Worm (Caenorhabditis elegans) whole organism, L1 larva: Measurements from ENCODE around the gene F10C2.3.

Experiments used
- F16B12.6 ChIP-seq: fragments of 150-350 bp; optimal IDR thresholded peaks from 2 replicates; lab custom pipeline; 2014; ENCODE audit warnings: missing biosample characterization, missing genetic modification characterization
- aly-2 ChIP-seq: fragments of 150-350 bp; optimal IDR thresholded peaks from 2 replicates; lab custom pipeline; 2014; ENCODE audit warnings: missing biosample characterization, missing genetic modification characterization
- blmp-1 ChIP-seq: fragments of 150-350 bp; optimal IDR thresholded peaks from 2 replicates; lab custom pipeline; 2014; ENCODE audit warnings: missing biosample characterization, missing genetic modification characterization
- ceh-82 ChIP-seq, 3 experiments: fragments of 150-350 bp in 1 of 3; sonication (generic microtip) in 2 of 3; optimal IDR thresholded peaks; 2 replicates each; lab custom pipeline; 2014 to 2017; ENCODE audit warnings: missing biosample characterization in 3 of 3, missing genetic modification characterization in 3 of 3
- ceh-88 ChIP-seq: fragments of 200-800 bp; sonication (Bioruptor generic); IDR thresholded peaks from 2 replicates; pipeline ENCODE4 v1.3.6; 2022; ENCODE audit warnings: missing genetic modification characterization, missing compliant biosample characterization
- efl-1 ChIP-seq, 4 experiments: fragments of 150-350 bp; optimal IDR thresholded peaks in 3 of 4; peaks in 1 of 4; 1 replicate in 1 of 4; 2 replicates in 3 of 4; lab custom pipeline; 2014; ENCODE audit warnings: missing biosample characterization in 2 of 4, missing genetic modification characterization in 2 of 4, missing genetic modification reagents in 2 of 4
- elt-2 ChIP-seq: sonication (generic microtip); optimal IDR thresholded peaks from 2 replicates; lab custom pipeline; 2016; ENCODE audit warnings: missing genetic modification characterization, mild to moderate bottlenecking, inconsistent platforms, missing compliant biosample characterization, missing genetic modification reagents
- elt-3 ChIP-seq, 6 experiments: fragments of 150-350 bp in 1 of 6; sonication (generic microtip); optimal IDR thresholded peaks; 2 replicates each; lab custom pipeline; 2017 to 2018; ENCODE audit warnings: missing biosample characterization in 6 of 6, missing genetic modification characterization in 6 of 6, inconsistent platforms in 1 of 6
- fkh-8 ChIP-seq: sonication (generic microtip); optimal IDR thresholded peaks from 2 replicates; lab custom pipeline; 2016; ENCODE audit warnings: mild to moderate bottlenecking, missing genetic modification characterization, missing compliant biosample characterization
- grh-1 ChIP-seq: fragments of 200-800 bp; sonication (Bioruptor generic); IDR thresholded peaks from 2 replicates; pipeline ENCODE4 v1.3.6; 2022; ENCODE audit warnings: missing genetic modification reagents, missing genetic modification characterization, missing compliant biosample characterization
- hlh-4 ChIP-seq: sonication (generic microtip); optimal IDR thresholded peaks from 2 replicates; lab custom pipeline; 2016; ENCODE audit warnings: mild to moderate bottlenecking, missing genetic modification characterization, missing compliant biosample characterization
- hpl-2 ChIP-seq: fragments of 150-350 bp; optimal IDR thresholded peaks from 2 replicates; lab custom pipeline; 2014; ENCODE audit warnings: missing biosample characterization, missing genetic modification reagents, missing genetic modification characterization
- irx-1 ChIP-seq: sonication (generic microtip); optimal IDR thresholded peaks from 2 replicates; lab custom pipeline; 2016; ENCODE audit warnings: missing genetic modification characterization, missing compliant biosample characterization
- isw-1 ChIP-seq: fragments of 200-800 bp; sonication (Bioruptor generic); IDR thresholded peaks from 2 replicates; pipeline ENCODE4 v1.3.6; 2022; ENCODE audit warnings: missing genetic modification characterization, missing compliant biosample characterization
- jun-1 ChIP-seq: fragments of 150-350 bp; optimal IDR thresholded peaks from 2 replicates; lab custom pipeline; 2014; ENCODE audit warnings: missing biosample characterization, missing genetic modification reagents, missing genetic modification characterization
- lin-35 ChIP-seq, 2 experiments: fragments of 150-350 bp; optimal IDR thresholded peaks; 2 replicates each; lab custom pipeline; 2014; ENCODE audit warnings: missing biosample characterization in 2 of 2, missing genetic modification characterization in 2 of 2, missing genetic modification reagents in 2 of 2
- mdl-1 ChIP-seq, 2 experiments: fragments of 150-350 bp; optimal IDR thresholded peaks; 2 replicates each; lab custom pipeline; 2014 to 2017; ENCODE audit warnings: missing biosample characterization in 2 of 2, missing genetic modification characterization in 2 of 2, inconsistent platforms in 1 of 2
- mep-1 ChIP-seq: fragments of 150-350 bp; optimal IDR thresholded peaks from 2 replicates; lab custom pipeline; 2014; ENCODE audit warnings: missing biosample characterization, missing genetic modification characterization
- nhr-11 ChIP-seq: fragments of 150-350 bp; optimal IDR thresholded peaks from 2 replicates; lab custom pipeline; 2014; ENCODE audit warnings: missing biosample characterization, missing genetic modification characterization
- nhr-19 ChIP-seq: fragments of 200-800 bp; sonication (Bioruptor generic); conservative IDR thresholded peaks from 2 replicates; pipeline ENCODE4 v1.3.6; 2022; ENCODE audit warnings: missing genetic modification characterization, missing compliant biosample characterization
- nhr-20 ChIP-seq: sonication (generic microtip); optimal IDR thresholded peaks from 2 replicates; lab custom pipeline; 2016; ENCODE audit warnings: mild to moderate bottlenecking, missing genetic modification characterization, missing compliant biosample characterization
- nhr-47 ChIP-seq: sonication (generic microtip); optimal IDR thresholded peaks from 2 replicates; lab custom pipeline; 2016; ENCODE audit warnings: mild to moderate bottlenecking, missing genetic modification characterization, moderate library complexity, missing compliant biosample characterization
- nhr-71 ChIP-seq: sonication (generic microtip); optimal IDR thresholded peaks from 2 replicates; lab custom pipeline; 2016; ENCODE audit warnings: mild to moderate bottlenecking, missing genetic modification characterization, moderate library complexity, missing compliant biosample characterization
- nhr-76 ChIP-seq: sonication (generic microtip); optimal IDR thresholded peaks from 2 replicates; lab custom pipeline; 2017; ENCODE audit warnings: missing biosample characterization, missing genetic modification characterization
- nhr-77 ChIP-seq: fragments of 150-350 bp; optimal IDR thresholded peaks from 2 replicates; lab custom pipeline; 2014; ENCODE audit warnings: missing biosample characterization, missing genetic modification characterization
- nhr-90 ChIP-seq: sonication (generic microtip); optimal IDR thresholded peaks from 2 replicates; lab custom pipeline; 2016; ENCODE audit warnings: mild to moderate bottlenecking, missing genetic modification characterization, missing compliant biosample characterization; ENCODE audit not compliant: poor library complexity
- rnt-1 ChIP-seq: sonication (generic microtip); optimal IDR thresholded peaks from 2 replicates; lab custom pipeline; 2016; ENCODE audit warnings: mild to moderate bottlenecking, missing genetic modification characterization, moderate library complexity, missing compliant biosample characterization
- skn-1 ChIP-seq: fragments of 150-350 bp; optimal IDR thresholded peaks from 2 replicates; lab custom pipeline; 2014; ENCODE audit warnings: missing biosample characterization, missing genetic modification characterization
- snpc-4 ChIP-seq: fragments of 150-350 bp; optimal IDR thresholded peaks from 2 replicates; lab custom pipeline; 2014; ENCODE audit warnings: missing biosample characterization, missing genetic modification characterization
- snu-23 ChIP-seq: sonication (generic microtip); optimal IDR thresholded peaks from 2 replicates; lab custom pipeline; 2016; ENCODE audit warnings: missing genetic modification characterization, missing compliant biosample characterization
- sox-4 ChIP-seq: sonication (generic microtip); optimal IDR thresholded peaks from 2 replicates; lab custom pipeline; 2016; ENCODE audit warnings: missing genetic modification characterization, missing compliant biosample characterization
- tlp-1 ChIP-seq: fragments of 150-350 bp; optimal IDR thresholded peaks from 2 replicates; lab custom pipeline; 2014; ENCODE audit warnings: missing biosample characterization, missing genetic modification characterization
- unc-30 ChIP-seq: sonication (generic microtip); optimal IDR thresholded peaks from 2 replicates; lab custom pipeline; 2017; ENCODE audit warnings: missing biosample characterization, missing genetic modification characterization
- vab-15 ChIP-seq: sonication (generic microtip); optimal IDR thresholded peaks from 2 replicates; lab custom pipeline; 2017; ENCODE audit warnings: missing genotype, mild to moderate bottlenecking, missing genetic modification characterization, missing compliant biosample characterization
- zip-4 ChIP-seq: fragments of 200-800 bp; sonication (Bioruptor generic); optimal IDR thresholded peaks from 2 replicates; lab custom pipeline; 2018; ENCODE audit warnings: mild to moderate bottlenecking, missing genetic modification characterization, moderate library complexity, missing compliant biosample characterization

Gene F10C2.3

DNA sequence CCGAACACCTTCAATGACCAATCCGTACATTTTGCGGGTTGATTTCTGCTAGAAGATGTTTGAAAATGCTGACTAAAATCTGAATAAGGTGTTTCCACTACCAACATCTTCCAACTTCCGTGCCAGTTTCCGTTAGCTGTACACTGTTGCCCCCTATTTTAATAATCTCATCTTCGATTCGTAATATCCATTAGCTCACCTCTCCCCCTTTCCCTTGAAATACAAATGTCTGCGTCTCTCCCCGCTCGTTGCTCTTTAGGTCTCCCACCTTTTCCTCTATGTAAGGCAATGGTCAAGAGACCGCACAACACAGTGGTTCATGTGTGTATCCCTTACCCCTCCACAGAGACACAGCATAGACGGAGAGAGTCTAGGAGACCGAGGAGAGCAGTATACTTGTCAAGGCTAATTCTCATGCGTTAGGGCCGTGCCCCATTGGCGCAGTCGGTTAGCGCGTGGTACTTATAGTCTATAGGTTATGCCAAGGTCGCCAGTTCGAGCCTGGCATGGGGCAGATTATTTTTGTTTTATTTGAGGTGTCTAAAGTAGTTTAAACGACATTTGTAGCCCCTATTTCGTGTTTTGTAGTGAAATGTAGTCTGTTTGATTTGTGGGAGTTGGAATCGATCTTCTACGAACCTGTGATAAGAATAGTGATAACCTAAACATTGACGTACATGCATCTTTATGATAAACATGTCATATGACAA, 18.2 kb upstream of the F10C2.3 start, which contains the start of gene gcy-33 (continued):
- TF ChIP-seq mep-1 (peak; percentile 87), nhr-11 (peak; percentile 33), ceh-88 (0 out of 2 replicates have a peak, but pooled peaks have one; percentile 30), rnt-1 (peak; percentile 73), nhr-90 (peak; percentile 91), blmp-1 (tag; lab: Kevin White, UChicago) (peak; percentile 46), tlp-1 (peak; percentile 62), lin-35 (GFP tag; optimal IDR thresholded peaks at IDR 0.05; lab: Kevin White, UChicago) (peak; percentile 71 to 82), elt-3 (tag; optimal IDR thresholded peaks at IDR 0.05; lab: Kevin White, UChicago) (peak in 5 of 6 experiments; percentile 17 to 58 (median 43)), grh-1 (GFP tag; lab: Robert Waterston, UW) (0 out of 2 replicates have a peak, but pooled peaks have one; percentile 18), irx-1 (peak; percentile 60), fkh-8 (tag; lab: Kevin White, UChicago) (peak; percentile 69), unc-30 (tag; lab: Kevin White, UChicago) (no peak), nhr-71 (tag; lab: Kevin White, UChicago) (peak; percentile 87), nhr-76 (tag; lab: Kevin White, UChicago) (peak; percentile 24), F16B12.6 (tag; lab: Kevin White, UChicago) (peak; percentile 25), ceh-82 (tag; optimal IDR thresholded peaks at IDR 0.05; lab: Kevin White, UChicago) (peak; percentile 49 to 71 (median 67)), vab-15 (tag; lab: Kevin White, UChicago) (no peak), efl-1 (optimal IDR thresholded peaks at IDR 0.05; lab: Kevin White, UChicago) (peak; percentile 64 to 73), efl-1 (GFP tag; optimal IDR thresholded peaks at IDR 0.05 in 1 of 2; lab: Kevin White, UChicago) (peak; percentile 48 to 97), snu-23 (peak; percentile 92), hpl-2 (no peak), nhr-77 (tag; lab: Kevin White, UChicago) (peak; percentile 43), snpc-4 (tag; lab: Kevin White, UChicago) (peak; percentile 81), sox-4 (tag; lab: Kevin White, UChicago) (peak; percentile 71), skn-1 (tag; lab: Kevin White, UChicago) (peak; percentile 63), nhr-47 (tag; lab: Kevin White, UChicago) (peak; percentile 92), aly-2 (tag; lab: Kevin White, UChicago) (peak; percentile 75), zip-4 (GFP tag; lab: Kevin White, UChicago) (peak; percentile 56), mdl-1 (tag; optimal IDR thresholded peaks at IDR 0.05; lab: Kevin White, UChicago) (peak in 1 of 2 experiments; percentile 79)

DNA sequence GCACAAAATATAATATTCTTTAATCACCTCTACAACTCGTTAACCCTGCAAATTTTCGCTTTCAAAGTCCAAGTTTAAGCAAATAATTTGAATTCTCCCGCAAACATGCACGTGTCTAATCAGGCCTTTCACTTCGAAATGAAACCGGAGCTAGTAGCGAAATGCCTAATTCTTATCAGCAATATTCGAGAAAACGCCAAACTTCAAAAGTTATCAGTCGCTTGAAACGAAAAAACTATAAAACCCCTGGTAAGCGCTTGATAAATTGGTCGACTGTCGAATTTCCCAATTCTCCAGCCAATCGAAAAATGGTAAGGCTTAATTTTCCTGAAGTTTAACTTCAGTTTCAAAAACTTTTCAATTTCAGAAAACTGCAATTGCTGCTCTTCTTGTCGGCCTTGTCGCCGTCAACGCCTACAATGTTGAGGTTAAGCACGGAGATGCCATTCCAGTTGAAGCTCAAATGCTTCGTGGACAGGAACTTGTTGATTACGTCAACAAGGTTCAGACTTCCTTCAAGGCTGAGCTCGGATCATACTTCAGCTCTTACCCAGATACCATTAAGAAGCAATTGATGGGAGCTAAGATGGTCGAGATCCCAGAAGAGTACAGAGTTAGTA, 17.1 kb upstream of the F10C2.3 start, which contains the start of gene cpr-9:
Gene cpr-9, plus strand, starts transcription at position 188 of the 620 bp plus-strand sequence.
- TF ChIP-seq nhr-19 (GFP tag; lab: Robert Waterston, UW): no peak
- peak; percentile 85 for TF ChIP-seq elt-2 (tag; lab: Kevin White, UChicago)
- no peak for TF ChIP-seq isw-1 (GFP tag; lab: Robert Waterston, UW)
- TF ChIP-seq lin-35 (GFP tag; optimal IDR thresholded peaks at IDR 0.05; lab: Kevin White, UChicago): peak in 1 of 2 experiments; percentile 33
- TF ChIP-seq nhr-20 (tag; lab: Kevin White, UChicago): peak; percentile 22
- peak; percentile 36 for TF ChIP-seq jun-1 (tag; lab: Kevin White, UChicago)
- no peak for TF ChIP-seq efl-1 (optimal IDR thresholded peaks at IDR 0.05; lab: Kevin White, UChicago)
- peak in 1 of 2 experiments; percentile 78 for TF ChIP-seq efl-1 (GFP tag; optimal IDR thresholded peaks at IDR 0.05 in 1 of 2; lab: Kevin White, UChicago)
- peak in 1 of 2 experiments; percentile 9 for TF ChIP-seq mdl-1 (tag; optimal IDR thresholded peaks at IDR 0.05; lab: Kevin White, UChicago)

DNA sequence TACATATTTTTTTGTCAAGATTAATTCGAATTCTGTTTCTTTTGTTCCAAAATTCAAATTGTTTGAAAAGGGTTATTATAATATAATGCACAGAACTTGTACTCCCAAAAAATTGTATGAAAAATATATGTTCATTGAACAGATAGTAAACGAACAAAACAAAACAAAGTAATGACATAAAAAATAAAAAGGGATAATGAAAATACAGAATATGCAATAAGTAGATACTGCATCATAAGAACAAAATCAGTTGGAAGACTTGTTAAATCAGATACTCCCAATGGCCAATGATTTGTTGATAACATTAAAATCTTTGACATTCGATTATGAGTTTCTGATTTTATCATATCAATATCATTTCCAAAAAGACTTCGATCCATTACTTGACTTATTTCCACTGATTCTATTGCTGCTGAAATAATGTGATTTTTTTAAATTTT, 15.6 kb upstream of the F10C2.3 start:
- TF ChIP-seq elt-2 (tag; lab: Kevin White, UChicago): peak; percentile 18
- TF ChIP-seq hlh-4: no peak
- no peak for TF ChIP-seq isw-1 (GFP tag; lab: Robert Waterston, UW)
- peak; percentile 71 for TF ChIP-seq aly-2 (tag; lab: Kevin White, UChicago)
- peak; percentile 14 for TF ChIP-seq nhr-71 (tag; lab: Kevin White, UChicago)
- TF ChIP-seq efl-1 (optimal IDR thresholded peaks at IDR 0.05; lab: Kevin White, UChicago): no peak
- peak in 1 of 2 experiments; percentile 73 for TF ChIP-seq efl-1 (GFP tag; optimal IDR thresholded peaks at IDR 0.05 in 1 of 2; lab: Kevin White, UChicago)
